Worm (Caenorhabditis elegans): ENCODE data around the gene pink-1.

DNA sequence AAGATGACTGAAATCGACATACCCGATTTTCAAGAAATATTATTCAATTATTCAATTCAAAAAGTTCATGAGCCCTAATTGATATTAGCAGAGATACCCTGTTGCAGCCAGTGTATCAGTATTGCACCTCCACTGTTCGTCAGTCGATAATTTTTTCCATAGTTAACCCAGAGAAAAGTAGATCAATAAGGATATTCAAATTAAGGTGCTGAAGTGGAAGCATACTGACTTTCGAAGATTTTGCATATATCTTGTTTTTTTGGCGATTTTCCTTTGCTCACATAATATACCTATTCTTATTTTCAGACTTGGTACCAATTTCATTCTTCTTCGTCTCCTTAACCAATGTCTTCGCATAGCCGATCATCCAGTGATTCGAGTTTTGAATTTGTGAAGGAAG, 23.4 kb upstream of the pink-1 start, which contains the start of gene EEED8.15:
- TF ChIP-seq nhr-28 (tag; optimal IDR thresholded peaks at IDR 0.05) (no peak), unc-39 (tag; optimal IDR thresholded peaks at IDR 0.05) (no peak), pha-4 (tag; optimal IDR thresholded peaks at IDR 0.05) (no peak), elt-3 (tag; optimal IDR thresholded peaks at IDR 0.05) (no peak), blmp-1 (tag; optimal IDR thresholded peaks at IDR 0.05) (no peak), ces-1 (GFP tag; optimal IDR thresholded peaks at IDR 0.05) (no peak), snpc-4 (tag; optimal IDR thresholded peaks at IDR 0.05) (no peak), nhr-237 (tag; optimal IDR thresholded peaks at IDR 0.05) (no peak), elt-1 (tag; optimal IDR thresholded peaks at IDR 0.05; ENCODE audit: borderline replicate concordance, insufficient read depth) (no peak), nhr-12 (tag; optimal IDR thresholded peaks at IDR 0.05) (no peak)

Measured in whole organism, mixed stage, embryonic.